Fruit fly (Drosophila melanogaster): ENCODE measurements around the gene CG33270.

The CG33270 gene

DNA sequence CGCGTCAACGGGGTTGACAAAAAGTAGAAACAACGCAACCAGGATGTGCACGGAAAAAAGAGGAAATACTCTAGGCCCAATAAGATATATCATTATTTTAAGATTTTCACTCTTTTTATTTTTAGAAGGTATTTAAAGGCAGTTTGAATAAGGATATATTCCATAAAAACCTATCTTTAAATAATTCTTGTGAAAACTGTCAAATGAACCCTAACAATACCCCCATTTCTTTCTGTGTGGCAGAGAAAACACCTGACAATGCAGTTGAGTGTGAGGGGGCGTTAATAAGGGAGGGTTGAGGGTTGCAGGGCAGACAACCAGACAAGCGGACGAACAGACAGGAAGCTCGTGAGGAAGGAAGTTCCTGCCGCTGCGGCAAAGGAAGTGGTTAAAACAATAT, 26.5 kb downstream of the CG33270 start (continued):
- TF ChIP-seq eve (GFP tag; optimal IDR thresholded peaks at IDR 0.05) (peak in 1 of 2 experiments; percentile 16), Jarid2 (GFP tag; optimal IDR thresholded peaks at IDR 0.05) (no peak), Camta (GFP tag; optimal IDR thresholded peaks at IDR 0.05) (no peak), tin (GFP tag; optimal IDR thresholded peaks at IDR 0.05) (peak; percentile 32), CHES-1-like (GFP tag; optimal IDR thresholded peaks at IDR 0.05) (peak; percentile 4), Antp (GFP tag; optimal IDR thresholded peaks at IDR 0.05) (no peak), CG10979 (tag; optimal IDR thresholded peaks at IDR 0.05) (peak; percentile 75), CG17359 (tag; optimal IDR thresholded peaks at IDR 0.05) (peak; percentile 50), gsb-n (tag; optimal IDR thresholded peaks at IDR 0.05) (peak; percentile 34), pfk (GFP tag; optimal IDR thresholded peaks at IDR 0.05) (no peak), zen (tag; optimal IDR thresholded peaks at IDR 0.05) (no peak), CG8478 (optimal IDR thresholded peaks at IDR 0.05) (no peak), Usf (GFP tag; optimal IDR thresholded peaks at IDR 0.05) (no peak), CG16813 (GFP tag; IDR thresholded peaks at IDR 0.05; ENCODE audit: partially characterized antibody) (0 out of 3 replicates have a peak, but pooled peaks have one; percentile 21), CG11504 (tag; optimal IDR thresholded peaks at IDR 0.05) (peak; percentile 48), CG12219 (GFP tag; optimal IDR thresholded peaks at IDR 0.05) (peak; percentile 27), CG13775 (GFP tag; optimal IDR thresholded peaks at IDR 0.05) (peak; percentile 11), CG34422 (GFP tag; IDR thresholded peaks at IDR 0.05) (peak; percentile 29; the same call in 1 of the 3 replicates), vfl (GFP tag; optimal IDR thresholded peaks at IDR 0.05) (no peak), Blimp-1 (GFP tag; optimal IDR thresholded peaks at IDR 0.05) (peak; percentile 68), CkIIα-i1 (GFP tag; IDR thresholded peaks at IDR 0.05) (no peak), dan (GFP tag; IDR thresholded peaks at IDR 0.05) (no peak), CG31365 (tag; optimal IDR thresholded peaks at IDR 0.05) (no peak), Hmx (GFP tag; optimal IDR thresholded peaks at IDR 0.05) (no peak), bcd (GFP tag; optimal IDR thresholded peaks at IDR 0.05) (peak; percentile 12), bab2 (GFP tag; optimal IDR thresholded peaks at IDR 0.05) (no peak), CG5180 (GFP tag; optimal IDR thresholded peaks at IDR 0.05) (peak; percentile 27), CG10274 (GFP tag; optimal IDR thresholded peaks at IDR 0.05) (no peak), Xrp1 (GFP tag; IDR thresholded peaks at IDR 0.05) (peak; percentile 82), Awh (GFP tag; IDR thresholded peaks at IDR 0.05) (no peak), CG32767 (GFP tag; IDR thresholded peaks at IDR 0.05) (0 out of 2 replicates have a peak, but pooled peaks have one; percentile 35), zf30C (GFP tag; optimal IDR thresholded peaks at IDR 0.05) (peak; percentile 76), CG11247 (GFP tag; IDR thresholded peaks at IDR 0.05) (no peak), nerfin-1 (tag; optimal IDR thresholded peaks at IDR 0.05) (peak; percentile 35), lola (GFP tag; optimal IDR thresholded peaks at IDR 0.05) (peak in 1 of 3 experiments; percentile 74), Poxn (GFP tag; IDR thresholded peaks at IDR 0.05) (no peak), CG1602 (GFP tag; optimal IDR thresholded peaks at IDR 0.05) (peak; percentile 18), ash1 (GFP tag; optimal IDR thresholded peaks at IDR 0.05) (no peak), CG8388 (GFP tag; optimal IDR thresholded peaks at IDR 0.05) (peak; percentile 55), gt (GFP tag; IDR thresholded peaks at IDR 0.05) (no peak), CG3407 (GFP tag; optimal IDR thresholded peaks at IDR 0.05) (peak; percentile 3), Vsx1 (GFP tag; optimal IDR thresholded peaks at IDR 0.05) (no peak), bowl (GFP tag; IDR thresholded peaks at IDR 0.05) (no peak), ham (GFP tag; IDR thresholded peaks at IDR 0.05) (no peak), Atf6 (GFP tag; IDR thresholded peaks at IDR 0.05) (no peak), zfh2 (GFP tag; optimal IDR thresholded peaks at IDR 0.05) (no peak), CG4820 (GFP tag; optimal IDR thresholded peaks at IDR 0.05) (peak; percentile 42), gem (tag; optimal IDR thresholded peaks at IDR 0.05) (peak; percentile 68), fd96Cb (tag; optimal IDR thresholded peaks at IDR 0.05) (peak; percentile 41), Adf1 (GFP tag; IDR thresholded peaks at IDR 0.05) (no peak), CG2678 (tag; optimal IDR thresholded peaks at IDR 0.05) (peak; percentile 46)

All from whole organism, embryonic.